Fruit fly (Drosophila melanogaster) S2 (cell line): ENCODE results near the gene Ogg1.

Experiments
- CG8478 ChIP-seq: fragments of >200 bp; optimal IDR thresholded peaks from 2 replicates; lab custom pipeline; 2018
- CTCF ChIP-seq, 2 experiments: fragments of >200 bp; optimal IDR thresholded peaks; 2 replicates each; lab custom pipeline; 2018

DNA sequence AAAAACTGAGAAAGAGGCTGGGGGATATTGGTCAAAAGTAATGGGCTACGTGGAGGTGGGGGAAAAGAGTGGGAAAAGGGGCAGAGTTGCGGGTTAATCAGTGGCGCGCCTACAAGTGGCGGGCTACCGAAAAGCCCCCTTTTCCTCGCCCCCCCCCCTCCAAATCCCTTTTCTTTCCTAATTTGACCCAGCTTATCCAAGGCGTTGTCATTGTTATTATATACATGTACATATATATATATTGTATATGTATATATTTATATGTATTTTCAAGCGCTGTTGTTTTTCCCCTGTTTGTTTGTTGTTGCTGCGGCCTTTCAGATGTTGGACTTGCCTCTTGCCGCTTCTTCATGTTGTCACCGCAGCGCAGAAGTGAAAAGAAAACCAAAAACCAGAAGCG is 23.1 kb upstream of the Ogg1 start:
- TF ChIP-seq CTCF (optimal IDR thresholded peaks at IDR 0.05; lab: Kevin White, UChicago) (no peak), CG8478 (no peak)
